Fruit fly (Drosophila melanogaster) whole organism: ENCODE results near the gene snf.

Experiments
- CG8478 ChIP-seq: fragments of >200 bp; optimal IDR thresholded peaks from 2 replicates; lab custom pipeline; 2018; ENCODE audit warnings: inconsistent platforms
- Dll ChIP-seq: fragments of >200 bp; optimal IDR thresholded peaks from 2 replicates; lab custom pipeline; 2017
- EcR ChIP-seq, 2 experiments: fragments of >200 bp; optimal IDR thresholded peaks; 2 replicates each; lab custom pipeline; 2017; ENCODE audit warnings: missing biosample characterization in 2 of 2, missing genetic modification characterization in 2 of 2, missing genetic modification reagents in 2 of 2
- pan ChIP-seq: fragments of >200 bp; optimal IDR thresholded peaks from 2 replicates; lab custom pipeline; 2017
- psq ChIP-seq: fragments of >200 bp; optimal IDR thresholded peaks from 2 replicates; lab custom pipeline; 2017
- usp ChIP-seq: fragments of >200 bp; optimal IDR thresholded peaks from 2 replicates; lab custom pipeline; 2017; ENCODE audit warnings: missing biosample characterization, missing genetic modification characterization, mixed read lengths

The snf gene

DNA sequence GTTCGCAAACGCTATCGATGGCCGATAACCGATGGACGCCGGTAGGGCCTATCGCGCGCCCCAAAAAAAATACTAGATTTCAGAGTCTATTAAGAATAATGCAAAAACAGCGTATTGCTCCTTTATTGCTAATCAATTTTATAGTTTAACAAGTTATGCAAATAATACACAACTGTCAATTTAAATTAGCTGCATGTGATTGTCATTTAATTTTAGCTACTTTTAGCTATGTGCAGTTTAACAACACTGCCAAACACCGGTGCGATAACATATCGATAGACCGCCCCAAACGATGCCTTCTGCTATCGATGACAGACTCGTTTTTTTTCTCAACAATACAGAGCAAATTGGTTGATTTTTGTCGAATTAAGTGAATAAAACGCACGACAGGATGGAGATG lies at the start of gene snf, which contains the start of gene Cdk7:
Gene snf (plus strand): TSS at position 280 of the 400 bp plus-strand sequence.
Gene Cdk7 (minus strand): TSS at position 21 of the 400 bp plus-strand sequence.
- TF ChIP-seq EcR (GFP tag; optimal IDR thresholded peaks at IDR 0.05; lab: Kevin White, UChicago), result no peak
- TF ChIP-seq usp (GFP tag; lab: Kevin White, UChicago), result no peak
- TF ChIP-seq Dll (lab: Kevin White, UChicago), result no peak
- TF ChIP-seq CG8478 (lab: Kevin White, UChicago), result no peak
- no peak for TF ChIP-seq pan (lab: Kevin White, UChicago)
- TF ChIP-seq psq (lab: Kevin White, UChicago), result no peak

DNA sequence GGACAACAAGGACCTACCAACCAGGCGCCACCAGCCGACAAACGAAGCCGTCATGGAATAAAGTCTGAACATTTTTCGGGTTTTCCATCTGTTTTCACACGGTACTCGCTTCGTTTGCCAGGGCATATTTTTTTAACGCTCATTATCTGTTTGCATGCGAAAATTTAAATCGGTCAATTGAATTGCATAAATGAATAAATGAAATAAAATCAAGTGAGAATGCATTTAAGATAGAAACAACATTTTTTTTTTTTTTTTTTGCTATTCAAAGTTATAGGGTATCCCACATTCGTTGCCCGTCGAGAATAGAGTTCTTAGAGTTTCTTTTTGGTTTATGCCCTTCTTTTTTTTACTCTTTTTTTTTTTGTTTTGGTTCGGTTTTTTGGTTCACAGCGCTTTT lies 23.2 kb upstream of the snf start:
- TF ChIP-seq EcR (GFP tag; optimal IDR thresholded peaks at IDR 0.05; lab: Kevin White, UChicago) (no peak), Dll (lab: Kevin White, UChicago) (no peak), CG8478 (lab: Kevin White, UChicago) (no peak), usp (GFP tag; lab: Kevin White, UChicago) (no peak), psq (lab: Kevin White, UChicago) (no peak), pan (lab: Kevin White, UChicago) (no peak)

DNA sequence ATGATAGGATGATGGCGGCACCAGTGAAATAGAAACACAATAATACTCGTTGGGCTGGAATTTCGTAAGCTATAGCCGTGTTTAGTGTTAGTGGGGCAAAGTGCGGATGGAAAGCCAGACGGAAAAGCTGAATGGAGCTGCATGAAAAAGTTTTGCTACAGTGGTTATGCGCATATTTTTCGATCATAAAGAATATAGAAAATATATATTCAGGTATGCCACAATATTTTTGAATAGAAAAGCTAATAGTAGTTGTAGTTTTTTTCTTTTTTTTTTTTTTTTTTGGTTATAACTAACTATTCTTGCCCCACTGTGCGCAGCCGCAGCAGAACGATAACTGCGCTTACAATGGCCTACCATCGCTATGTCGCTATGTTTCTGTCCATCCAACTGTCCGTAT lies 22.5 kb upstream of the snf start:
- TF ChIP-seq Dll (lab: Kevin White, UChicago) (no peak), usp (GFP tag; lab: Kevin White, UChicago) (no peak), psq (lab: Kevin White, UChicago) (no peak), pan (lab: Kevin White, UChicago) (no peak), EcR (GFP tag; optimal IDR thresholded peaks at IDR 0.05; lab: Kevin White, UChicago) (no peak), CG8478 (lab: Kevin White, UChicago) (no peak)

DNA sequence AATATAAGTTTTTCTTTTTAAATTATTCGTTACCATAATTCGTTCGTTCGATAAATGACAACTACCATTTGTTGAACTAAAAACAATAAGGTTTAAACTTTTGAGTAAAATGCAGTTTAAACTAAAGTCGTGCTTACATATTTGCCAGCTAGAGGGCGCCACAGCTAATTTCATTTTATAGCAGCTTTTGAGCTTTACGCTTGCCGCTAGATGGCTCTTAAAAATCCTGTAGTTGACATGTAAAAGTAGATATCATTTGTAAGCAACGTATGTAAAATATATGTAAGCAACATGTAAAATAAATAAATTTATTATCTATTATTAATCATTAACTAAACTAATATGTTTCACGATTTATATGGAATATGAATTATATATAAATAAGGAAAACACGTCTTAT lies 19.4 kb upstream of the snf start:
- TF ChIP-seq pan (lab: Kevin White, UChicago), result no peak
- TF ChIP-seq usp (GFP tag; lab: Kevin White, UChicago), result no peak
- no peak for TF ChIP-seq EcR (GFP tag; optimal IDR thresholded peaks at IDR 0.05; lab: Kevin White, UChicago)
- no peak for TF ChIP-seq Dll (lab: Kevin White, UChicago)
- TF ChIP-seq CG8478 (lab: Kevin White, UChicago), result no peak

DNA sequence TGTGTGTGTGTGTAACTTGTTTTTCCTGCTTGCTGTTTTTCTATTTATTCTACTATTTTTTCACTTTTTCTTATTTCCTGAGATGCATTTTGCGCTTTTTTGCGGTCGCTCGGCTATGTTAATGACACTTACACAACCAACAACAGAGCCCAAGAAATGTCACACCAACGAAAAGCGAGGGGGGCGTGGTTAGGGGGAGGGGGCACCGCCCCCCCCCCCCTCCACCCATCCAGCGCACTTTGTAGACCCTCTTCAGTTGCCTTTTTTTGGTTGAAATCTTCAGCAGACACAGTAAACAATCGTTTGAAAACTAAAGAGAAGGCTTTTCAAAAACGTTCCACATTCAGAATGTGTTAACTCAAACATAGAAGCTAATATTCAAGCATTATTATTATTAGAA lies 15.9 kb upstream of the snf start:
- no peak for TF ChIP-seq Dll (lab: Kevin White, UChicago)
- TF ChIP-seq pan (lab: Kevin White, UChicago), result no peak
- TF ChIP-seq EcR (GFP tag; optimal IDR thresholded peaks at IDR 0.05; lab: Kevin White, UChicago), result no peak
- TF ChIP-seq CG8478 (lab: Kevin White, UChicago), result no peak
- TF ChIP-seq usp (GFP tag; lab: Kevin White, UChicago), result no peak
- TF ChIP-seq psq (lab: Kevin White, UChicago), result no peak

DNA sequence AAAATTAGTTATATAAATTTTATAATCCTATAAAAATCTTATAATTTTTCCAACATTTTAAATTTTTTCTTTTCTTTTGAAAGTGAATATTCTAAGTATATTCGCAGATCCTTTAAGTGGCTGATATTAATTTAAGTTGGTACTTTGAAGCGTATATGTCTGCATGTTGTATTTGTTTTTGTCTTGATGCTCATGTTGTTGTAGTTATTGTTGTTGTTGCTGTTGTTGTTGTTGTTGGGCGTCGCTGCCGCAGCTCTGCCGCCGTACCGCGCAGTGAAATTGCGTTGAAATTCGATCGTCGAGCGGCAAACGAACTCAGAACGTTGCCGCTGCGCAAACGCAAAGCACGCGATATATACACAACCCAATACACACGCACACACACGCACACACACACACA lies 13.3 kb upstream of the snf start, which contains the start of gene CG42749:
Gene CG42749 (plus strand): TSS at position 301 of the 400 bp plus-strand sequence.
- TF ChIP-seq psq (lab: Kevin White, UChicago), result no peak
- no peak for TF ChIP-seq CG8478 (lab: Kevin White, UChicago)
- no peak for TF ChIP-seq usp (GFP tag; lab: Kevin White, UChicago)
- no peak for TF ChIP-seq pan (lab: Kevin White, UChicago)
- no peak for TF ChIP-seq EcR (GFP tag; optimal IDR thresholded peaks at IDR 0.05; lab: Kevin White, UChicago)
- TF ChIP-seq Dll (lab: Kevin White, UChicago), result no peak

DNA sequence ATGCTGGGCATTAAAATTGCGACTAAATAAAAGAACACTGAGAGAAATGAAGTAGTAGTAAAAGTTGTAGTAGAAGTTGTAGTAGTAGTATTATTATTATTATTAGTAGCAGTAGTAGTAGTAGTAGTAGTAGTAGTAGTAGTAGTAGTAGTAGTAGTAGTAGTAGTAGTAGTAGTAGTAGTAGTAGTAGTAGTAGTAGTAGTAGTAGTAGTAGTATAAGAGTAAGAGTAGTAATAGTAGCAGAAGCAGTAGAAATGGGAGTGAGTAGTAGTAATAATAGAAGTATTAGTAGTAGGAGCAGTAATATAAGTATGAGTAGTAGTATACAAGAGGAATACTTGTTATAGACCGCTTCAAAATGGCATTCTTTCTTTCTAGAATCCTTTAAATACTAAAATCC lies 9.1 kb upstream of the snf start:
- TF ChIP-seq Dll (lab: Kevin White, UChicago) (no peak), pan (lab: Kevin White, UChicago) (no peak)

DNA sequence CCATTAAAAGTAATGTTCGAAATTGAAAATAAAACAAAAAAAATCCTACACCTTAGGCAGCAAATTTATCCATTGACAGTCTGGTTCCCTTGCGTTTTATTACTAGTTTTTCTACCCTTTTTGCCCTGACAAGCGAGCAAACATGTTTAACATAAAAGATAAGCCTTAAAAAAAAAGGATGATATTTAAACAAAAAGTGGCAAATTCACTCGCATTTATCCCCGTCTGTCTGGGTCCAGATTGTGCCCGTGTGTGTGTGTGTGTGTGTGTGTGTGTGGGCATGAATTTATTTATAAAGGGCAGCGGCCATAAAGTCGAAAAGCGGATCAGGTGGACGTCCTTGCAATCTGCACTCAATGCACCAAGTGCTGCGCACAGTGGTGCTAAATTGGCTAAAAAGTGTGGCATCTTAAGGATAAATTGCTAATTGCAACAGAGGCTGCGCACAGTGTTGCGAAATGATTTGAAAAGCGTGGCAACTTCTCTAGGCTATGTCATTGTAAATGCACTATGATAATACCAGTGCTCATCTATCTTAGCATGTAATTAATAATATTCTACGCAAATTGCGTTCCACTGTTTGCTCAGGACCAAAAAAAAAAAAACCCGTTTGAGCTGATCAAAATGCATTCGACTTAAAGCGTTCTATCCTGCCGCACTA lies 8.3 kb upstream of the snf start:
- TF ChIP-seq pan (lab: Kevin White, UChicago) (no peak), EcR (GFP tag; optimal IDR thresholded peaks at IDR 0.05; lab: Kevin White, UChicago) (no peak), usp (GFP tag; lab: Kevin White, UChicago) (no peak), psq (lab: Kevin White, UChicago) (no peak), CG8478 (lab: Kevin White, UChicago) (no peak), Dll (lab: Kevin White, UChicago) (no peak)

DNA sequence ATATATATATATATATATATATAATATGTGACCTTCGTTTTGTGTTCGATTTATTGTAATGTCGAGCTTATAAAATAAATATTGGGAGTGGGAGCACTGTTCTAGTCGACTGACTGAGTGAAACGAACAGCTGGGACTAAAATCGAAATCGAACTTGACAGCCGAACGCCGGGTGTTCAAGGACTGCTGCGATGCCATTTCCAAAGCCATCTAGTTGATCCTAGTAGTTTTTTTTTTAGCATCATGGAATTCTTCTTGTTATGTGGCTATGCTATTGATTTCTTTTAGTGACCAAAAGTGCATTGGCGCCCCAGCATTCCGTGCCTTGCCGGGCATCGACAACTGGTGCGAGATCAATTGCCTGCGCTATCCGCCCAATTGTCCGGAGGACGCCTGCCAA lies 3.5 kb upstream of the snf start, which contains the start of gene CG3323:
Gene CG3323 (minus strand): TSS at position 101 of the 400 bp plus-strand sequence.
- TF ChIP-seq usp (GFP tag; lab: Kevin White, UChicago), result no peak
- TF ChIP-seq pan (lab: Kevin White, UChicago), result no peak
- no peak for TF ChIP-seq psq (lab: Kevin White, UChicago)
- no peak for TF ChIP-seq Dll (lab: Kevin White, UChicago)
- no peak for TF ChIP-seq EcR (GFP tag; optimal IDR thresholded peaks at IDR 0.05; lab: Kevin White, UChicago)
- TF ChIP-seq CG8478 (lab: Kevin White, UChicago), result no peak

DNA sequence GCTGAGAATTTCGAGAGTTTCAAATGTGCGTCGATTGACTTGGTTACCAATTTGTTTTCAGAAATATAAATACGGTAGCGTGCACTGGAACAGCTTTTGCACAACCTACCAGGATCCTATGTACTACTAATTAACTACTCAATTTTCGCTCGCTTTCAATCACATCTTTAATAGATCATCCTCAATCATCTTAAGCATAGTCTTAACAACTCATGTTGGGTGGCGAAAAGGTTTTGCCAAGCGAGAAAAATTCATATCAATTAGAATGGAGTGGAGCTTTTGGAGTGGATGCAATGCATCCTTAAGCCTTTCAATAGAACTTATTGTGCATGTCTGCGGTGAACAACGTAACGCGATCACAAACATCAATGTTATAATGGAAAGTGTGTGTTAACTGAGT lies 1.7 kb upstream of the snf start, which contains the start of gene CG17764:
Gene CG17764 (minus strand): TSS at position 101 of the 400 bp plus-strand sequence.
- TF ChIP-seq usp (GFP tag; lab: Kevin White, UChicago) (no peak), psq (lab: Kevin White, UChicago) (no peak), EcR (GFP tag; optimal IDR thresholded peaks at IDR 0.05; lab: Kevin White, UChicago) (no peak)

DNA sequence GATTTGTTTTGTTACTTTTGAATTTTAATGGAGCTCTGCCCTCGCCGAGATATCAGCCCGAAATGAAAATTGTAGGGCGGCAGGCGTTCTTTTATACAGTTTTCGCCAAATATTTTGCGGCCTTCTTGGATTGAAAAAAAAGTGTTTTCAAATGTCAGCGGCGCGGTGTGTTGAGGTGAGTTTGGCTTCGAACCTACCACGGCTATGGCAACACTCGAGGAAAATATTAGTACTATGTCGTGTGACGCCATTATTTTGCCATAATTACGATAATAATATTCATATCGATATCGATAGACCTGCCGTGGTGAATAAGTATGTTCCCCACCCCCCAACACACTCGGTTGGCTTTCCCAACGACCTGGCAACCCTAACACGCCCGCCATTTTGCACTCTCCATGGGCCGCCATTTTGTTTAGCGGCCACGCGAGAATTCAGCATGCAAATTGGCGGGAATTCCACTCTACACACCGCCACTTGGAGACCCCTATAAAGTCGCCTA lies 2.8 kb downstream of the snf start, which contains the start of the genes TrxT and dhd:
Gene TrxT (minus strand): TSS at position 51 of the 502 bp plus-strand sequence.
Gene dhd (plus strand): TSS at position 334 of the 502 bp plus-strand sequence.
- TF ChIP-seq pan (lab: Kevin White, UChicago), result no peak
- no peak for TF ChIP-seq psq (lab: Kevin White, UChicago)
- no peak for TF ChIP-seq EcR (GFP tag; optimal IDR thresholded peaks at IDR 0.05; lab: Kevin White, UChicago)
- TF ChIP-seq CG8478 (lab: Kevin White, UChicago), result no peak
- no peak for TF ChIP-seq Dll (lab: Kevin White, UChicago)
- no peak for TF ChIP-seq usp (GFP tag; lab: Kevin White, UChicago)
